Worm (Caenorhabditis elegans): ENCODE data around the gene F59B10.3.

The F59B10.3 gene

ce11 chrII:10494467-10494866 lies 15.9 kb upstream of the F59B10.3 start, which contains the start of gene ZK666.14:
TSS of gene ZK666.14 (plus strand) at chrII:10494767.
- TF ChIP-seq lin-15B (tag; optimal IDR thresholded peaks at IDR 0.05): no peak
- no peak for TF ChIP-seq pqm-1 (tag; optimal IDR thresholded peaks at IDR 0.05)
- no peak for TF ChIP-seq mml-1 (tag; optimal IDR thresholded peaks at IDR 0.05)
- TF ChIP-seq elt-1 (tag; optimal IDR thresholded peaks at IDR 0.05): no peak
- TF ChIP-seq aly-2 (tag; optimal IDR thresholded peaks at IDR 0.05): no peak
- no peak for TF ChIP-seq ceh-16 (tag; optimal IDR thresholded peaks at IDR 0.05)
- no peak for TF ChIP-seq daf-12 (tag; optimal IDR thresholded peaks at IDR 0.05)
- no peak for TF ChIP-seq nhr-77 (tag; optimal IDR thresholded peaks at IDR 0.05)
- TF ChIP-seq ceh-82 (tag; optimal IDR thresholded peaks at IDR 0.05): no peak
- TF ChIP-seq elt-2 (tag; optimal IDR thresholded peaks at IDR 0.05): no peak
- no peak for TF ChIP-seq snpc-4 (tag; optimal IDR thresholded peaks at IDR 0.05)
- no peak for TF ChIP-seq ceh-28 (tag; optimal IDR thresholded peaks at IDR 0.05)
- TF ChIP-seq lin-39 (tag; optimal IDR thresholded peaks at IDR 0.05): no peak
- TF ChIP-seq nhr-11 (tag; optimal IDR thresholded peaks at IDR 0.05): no peak
- no peak for TF ChIP-seq tbx-2 (tag; optimal IDR thresholded peaks at IDR 0.05)
- TF ChIP-seq nfya-1 (tag; optimal IDR thresholded peaks at IDR 0.05; ENCODE audit: insufficient read depth): no peak

ce11 chrII:10495912-10496311 lies 14.4 kb upstream of the F59B10.3 start, which contains the start of gene ZK666.12:
TSS of gene ZK666.12 (plus strand) at chrII:10496212.
- TF ChIP-seq pqm-1 (tag; optimal IDR thresholded peaks at IDR 0.05) (no peak), nhr-25 (tag; optimal IDR thresholded peaks at IDR 0.05) (no peak), fos-1 (tag; optimal IDR thresholded peaks at IDR 0.05) (no peak), fkh-10 (GFP tag; optimal IDR thresholded peaks at IDR 0.05) (no peak), aly-2 (tag; optimal IDR thresholded peaks at IDR 0.05) (no peak), lin-15B (tag; optimal IDR thresholded peaks at IDR 0.05) (no peak), ceh-16 (tag; optimal IDR thresholded peaks at IDR 0.05) (no peak), nhr-76 (tag; optimal IDR thresholded peaks at IDR 0.05) (no peak), lsy-12 (tag; optimal IDR thresholded peaks at IDR 0.05) (no peak), daf-12 (tag; optimal IDR thresholded peaks at IDR 0.05) (no peak), elt-1 (tag; optimal IDR thresholded peaks at IDR 0.05) (no peak), nhr-237 (tag; optimal IDR thresholded peaks at IDR 0.05) (no peak), ama-1 (optimal IDR thresholded peaks at IDR 0.05) (no peak), zag-1 (tag; optimal IDR thresholded peaks at IDR 0.05) (no peak)

DNA sequence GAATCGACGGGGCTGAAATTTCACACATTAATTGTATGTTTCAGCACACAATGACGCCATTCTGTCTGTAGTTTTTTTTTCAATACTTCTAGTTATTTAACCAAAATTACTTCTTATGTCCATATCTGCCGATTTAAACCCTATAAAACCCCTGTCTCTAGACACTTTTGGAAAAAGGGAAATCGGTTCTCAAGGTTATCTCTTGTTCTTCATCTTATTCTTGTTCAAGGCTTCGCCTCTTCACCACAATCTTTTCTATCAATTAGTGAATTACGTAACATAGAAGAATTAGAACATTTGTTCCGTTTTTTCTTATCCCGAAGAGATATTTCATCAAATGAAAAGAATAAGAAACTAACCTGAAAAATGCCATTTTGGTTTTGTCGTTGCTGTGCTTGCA lies 9.7 kb upstream of the F59B10.3 start:
- no peak for TF ChIP-seq ceh-9 (tag; optimal IDR thresholded peaks at IDR 0.05)
- TF ChIP-seq elt-3 (tag; optimal IDR thresholded peaks at IDR 0.05): peak in 1 of 3 experiments; percentile 16
- TF ChIP-seq nhr-12 (tag; optimal IDR thresholded peaks at IDR 0.05): no peak
- TF ChIP-seq nhr-23 (tag; optimal IDR thresholded peaks at IDR 0.05): peak; percentile 82
- no peak for TF ChIP-seq R02D3.7 (tag; optimal IDR thresholded peaks at IDR 0.05)
- peak; percentile 76 for TF ChIP-seq nhr-25 (tag; optimal IDR thresholded peaks at IDR 0.05)

- peak; percentile 51 for TF ChIP-seq egl-5 (tag; optimal IDR thresholded peaks at IDR 0.05)
- TF ChIP-seq ama-1 (optimal IDR thresholded peaks at IDR 0.05): peak; percentile 67
- no peak for TF ChIP-seq daf-12 (tag; optimal IDR thresholded peaks at IDR 0.05)
- TF ChIP-seq mdl-1 (tag; optimal IDR thresholded peaks at IDR 0.05): peak; percentile 39
- no peak for TF ChIP-seq nhr-67 (tag; optimal IDR thresholded peaks at IDR 0.05)
- no peak for TF ChIP-seq nhr-76 (tag; optimal IDR thresholded peaks at IDR 0.05)
- TF ChIP-seq fkh-2 (tag; optimal IDR thresholded peaks at IDR 0.05): no peak
- TF ChIP-seq hmg-11 (tag; optimal IDR thresholded peaks at IDR 0.05): peak; percentile 51
- TF ChIP-seq jun-1 (tag; optimal IDR thresholded peaks at IDR 0.05): no peak
- TF ChIP-seq fkh-10 (GFP tag; optimal IDR thresholded peaks at IDR 0.05): no peak
- TF ChIP-seq fos-1 (tag; optimal IDR thresholded peaks at IDR 0.05): no peak
- peak; percentile 30 for TF ChIP-seq ceh-28 (tag; optimal IDR thresholded peaks at IDR 0.05)
- no peak for TF ChIP-seq ztf-11 (tag; optimal IDR thresholded peaks at IDR 0.05)
- no peak for TF ChIP-seq ceh-16 (tag; optimal IDR thresholded peaks at IDR 0.05)
- TF ChIP-seq ztf-4 (tag; optimal IDR thresholded peaks at IDR 0.05): no peak
- TF ChIP-seq snpc-4 (tag; optimal IDR thresholded peaks at IDR 0.05): no peak
- TF ChIP-seq elt-2 (tag; optimal IDR thresholded peaks at IDR 0.05): no peak
- TF ChIP-seq R02D3.7 (tag; optimal IDR thresholded peaks at IDR 0.05): peak; percentile 22
- no peak for TF ChIP-seq nhr-11 (tag; optimal IDR thresholded peaks at IDR 0.05)
- no peak for TF ChIP-seq ZK546.5 (tag; optimal IDR thresholded peaks at IDR 0.05)
- TF ChIP-seq nhr-28 (tag; optimal IDR thresholded peaks at IDR 0.05): no peak
- TF ChIP-seq egl-27 (tag; optimal IDR thresholded peaks at IDR 0.05): no peak
- peak; percentile 59 for TF ChIP-seq elt-1 (tag; optimal IDR thresholded peaks at IDR 0.05)
- peak; percentile 9 for TF ChIP-seq pha-4 (tag; optimal IDR thresholded peaks at IDR 0.05)
- TF ChIP-seq nfya-1 (tag; optimal IDR thresholded peaks at IDR 0.05; ENCODE audit: insufficient read depth): peak; percentile 79
- TF ChIP-seq elt-3 (tag; optimal IDR thresholded peaks at IDR 0.05): no peak
- TF ChIP-seq nhr-25 (tag; optimal IDR thresholded peaks at IDR 0.05): peak; percentile 83
- TF ChIP-seq eor-1 (tag; optimal IDR thresholded peaks at IDR 0.05): no peak
- TF ChIP-seq nhr-237 (tag; optimal IDR thresholded peaks at IDR 0.05): no peak
- TF ChIP-seq nhr-77 (tag; optimal IDR thresholded peaks at IDR 0.05): no peak
- peak; percentile 52 for TF ChIP-seq lin-15B (tag; optimal IDR thresholded peaks at IDR 0.05)
- peak; percentile 69 for TF ChIP-seq skn-1 (tag; optimal IDR thresholded peaks at IDR 0.05)
- no peak for TF ChIP-seq aly-2 (tag; optimal IDR thresholded peaks at IDR 0.05)
- no peak for TF ChIP-seq zag-1 (tag; optimal IDR thresholded peaks at IDR 0.05)
- no peak for TF ChIP-seq mml-1 (tag; optimal IDR thresholded peaks at IDR 0.05)
- TF ChIP-seq ceh-82 (tag; optimal IDR thresholded peaks at IDR 0.05): no peak
- no peak for TF ChIP-seq tbx-2 (tag; optimal IDR thresholded peaks at IDR 0.05)
- peak; percentile 46 for TF ChIP-seq lsy-12 (tag; optimal IDR thresholded peaks at IDR 0.05)
- TF ChIP-seq unc-39 (tag; optimal IDR thresholded peaks at IDR 0.05): no peak
- TF ChIP-seq pqm-1 (tag; optimal IDR thresholded peaks at IDR 0.05): peak; percentile 38
Observed at ce11 chrII:10501578-10501977, 8.8 kb upstream of the F59B10.3 start.
